Fruit fly (Drosophila melanogaster): ENCODE results near the gene snsl.

snsl gene

dm6 chr2L:4928340-4928739 lies 21.8 kb upstream of the snsl start:
- TF ChIP-seq pan (optimal IDR thresholded peaks at IDR 0.05) (no peak), EcR (GFP tag; optimal IDR thresholded peaks at IDR 0.05) (no peak), CG8478 (optimal IDR thresholded peaks at IDR 0.05) (no peak), usp (GFP tag; optimal IDR thresholded peaks at IDR 0.05) (no peak), Dll (optimal IDR thresholded peaks at IDR 0.05) (no peak)

dm6 chr2L:4916738-4917137 lies 10.2 kb upstream of the snsl start:
- TF ChIP-seq Dll (optimal IDR thresholded peaks at IDR 0.05) (no peak), EcR (GFP tag; optimal IDR thresholded peaks at IDR 0.05) (no peak), CG8478 (optimal IDR thresholded peaks at IDR 0.05) (no peak), psq (optimal IDR thresholded peaks at IDR 0.05) (no peak), pan (optimal IDR thresholded peaks at IDR 0.05) (no peak), usp (GFP tag; optimal IDR thresholded peaks at IDR 0.05) (no peak)

- no peak for TF ChIP-seq CG8478 (optimal IDR thresholded peaks at IDR 0.05)
- no peak for TF ChIP-seq Dll (optimal IDR thresholded peaks at IDR 0.05)
- no peak for TF ChIP-seq psq (optimal IDR thresholded peaks at IDR 0.05)
- no peak for TF ChIP-seq pan (optimal IDR thresholded peaks at IDR 0.05)
- TF ChIP-seq usp (GFP tag; optimal IDR thresholded peaks at IDR 0.05), result no peak
- no peak for TF ChIP-seq EcR (GFP tag; optimal IDR thresholded peaks at IDR 0.05)
Observed at dm6 chr2L:4915715-4916153, 9.2 kb upstream of the snsl start.

- TF ChIP-seq psq (optimal IDR thresholded peaks at IDR 0.05) (no peak), pan (optimal IDR thresholded peaks at IDR 0.05) (no peak), usp (GFP tag; optimal IDR thresholded peaks at IDR 0.05) (no peak), EcR (GFP tag; optimal IDR thresholded peaks at IDR 0.05) (no peak), Dll (optimal IDR thresholded peaks at IDR 0.05) (no peak), CG8478 (optimal IDR thresholded peaks at IDR 0.05) (no peak)
Observed at dm6 chr2L:4907986-4908385, 1.4 kb upstream of the snsl start.

- TF ChIP-seq EcR (GFP tag; optimal IDR thresholded peaks at IDR 0.05) (no peak), usp (GFP tag; optimal IDR thresholded peaks at IDR 0.05) (no peak), CG8478 (optimal IDR thresholded peaks at IDR 0.05) (no peak), pan (optimal IDR thresholded peaks at IDR 0.05) (no peak), psq (optimal IDR thresholded peaks at IDR 0.05) (no peak), Dll (optimal IDR thresholded peaks at IDR 0.05) (no peak)
Observed at dm6 chr2L:4905365-4906280, 939 bp downstream of the snsl start.

dm6 chr2L:4903838-4904237 lies 2.7 kb downstream of the snsl start:
- TF ChIP-seq pan (optimal IDR thresholded peaks at IDR 0.05) (no peak), usp (GFP tag; optimal IDR thresholded peaks at IDR 0.05) (no peak), psq (optimal IDR thresholded peaks at IDR 0.05) (no peak), CG8478 (optimal IDR thresholded peaks at IDR 0.05) (no peak)

- TF ChIP-seq usp (GFP tag; optimal IDR thresholded peaks at IDR 0.05) (no peak), Dll (optimal IDR thresholded peaks at IDR 0.05) (no peak), CG8478 (optimal IDR thresholded peaks at IDR 0.05) (no peak)
Observed at dm6 chr2L:4899599-4900559, 6.7 kb downstream of the snsl start.

dm6 chr2L:4898165-4898564 lies 8.4 kb downstream of the snsl start:
- no peak for TF ChIP-seq CG8478 (optimal IDR thresholded peaks at IDR 0.05)
- TF ChIP-seq psq (optimal IDR thresholded peaks at IDR 0.05), result no peak
- no peak for TF ChIP-seq Dll (optimal IDR thresholded peaks at IDR 0.05)
- no peak for TF ChIP-seq EcR (GFP tag; optimal IDR thresholded peaks at IDR 0.05)

dm6 chr2L:4896484-4897205 lies 9.9 kb downstream of the snsl start:
- no peak for TF ChIP-seq EcR (GFP tag; optimal IDR thresholded peaks at IDR 0.05)
- no peak for TF ChIP-seq psq (optimal IDR thresholded peaks at IDR 0.05)
- no peak for TF ChIP-seq pan (optimal IDR thresholded peaks at IDR 0.05)
- TF ChIP-seq CG8478 (optimal IDR thresholded peaks at IDR 0.05), result no peak
- no peak for TF ChIP-seq Dll (optimal IDR thresholded peaks at IDR 0.05)
- no peak for TF ChIP-seq usp (GFP tag; optimal IDR thresholded peaks at IDR 0.05)

- TF ChIP-seq psq (optimal IDR thresholded peaks at IDR 0.05), result no peak
- TF ChIP-seq usp (GFP tag; optimal IDR thresholded peaks at IDR 0.05), result no peak
- no peak for TF ChIP-seq Dll (optimal IDR thresholded peaks at IDR 0.05)
- no peak for TF ChIP-seq pan (optimal IDR thresholded peaks at IDR 0.05)
- no peak for TF ChIP-seq CG8478 (optimal IDR thresholded peaks at IDR 0.05)
- TF ChIP-seq EcR (GFP tag; optimal IDR thresholded peaks at IDR 0.05), result no peak
Observed at dm6 chr2L:4895902-4896301, 10.7 kb downstream of the snsl start.

dm6 chr2L:4893612-4894011 lies 12.9 kb downstream of the snsl start:
- TF ChIP-seq EcR (GFP tag; optimal IDR thresholded peaks at IDR 0.05) (no peak), CG8478 (optimal IDR thresholded peaks at IDR 0.05) (no peak), usp (GFP tag; optimal IDR thresholded peaks at IDR 0.05) (no peak), Dll (optimal IDR thresholded peaks at IDR 0.05) (no peak), pan (optimal IDR thresholded peaks at IDR 0.05) (no peak), psq (optimal IDR thresholded peaks at IDR 0.05) (no peak)

Data from whole organism.